Worm (Caenorhabditis elegans) whole organism, L1 larva: Measurements from ENCODE around the gene srx-116.
A peak's percentile ranks its signal among the peaks of the same experiment; 100 is the strongest.

Experiments
- C34B4.2 ChIP-seq: sonication (generic microtip); optimal IDR thresholded peaks from 2 replicates; lab custom pipeline; 2017; ENCODE audit warnings: mild to moderate bottlenecking, missing genetic modification characterization, missing compliant biosample characterization
- F16B12.6 ChIP-seq: fragments of 150-350 bp; optimal IDR thresholded peaks from 2 replicates; lab custom pipeline; 2014; ENCODE audit warnings: missing biosample characterization, missing genetic modification characterization
- alr-1 ChIP-seq: fragments of 200-800 bp; sonication (Bioruptor generic); optimal IDR thresholded peaks from 2 replicates; lab custom pipeline; 2018; ENCODE audit warnings: borderline replicate concordance, mild to moderate bottlenecking, missing genetic modification characterization, missing compliant biosample characterization
- ama-1 ChIP-seq: fragments of 150-350 bp; optimal IDR thresholded peaks from 2 replicates; lab custom pipeline; 2014
- blmp-1 ChIP-seq: fragments of 150-350 bp; optimal IDR thresholded peaks from 2 replicates; lab custom pipeline; 2014; ENCODE audit warnings: missing biosample characterization, missing genetic modification characterization
- ceh-82 ChIP-seq, 3 experiments: fragments of 150-350 bp in 1 of 3; sonication (generic microtip) in 2 of 3; optimal IDR thresholded peaks; 2 replicates each; lab custom pipeline; 2014 to 2017; ENCODE audit warnings: missing biosample characterization in 3 of 3, missing genetic modification characterization in 3 of 3
- ceh-88 ChIP-seq: fragments of 200-800 bp; sonication (Bioruptor generic); IDR thresholded peaks from 2 replicates; pipeline ENCODE4 v1.3.6; 2022; ENCODE audit warnings: missing genetic modification characterization, missing compliant biosample characterization
- dpl-1 ChIP-seq, 3 experiments: fragments of 150-350 bp in 2 of 3; sonication (generic microtip) in 1 of 3; optimal IDR thresholded peaks; 2 replicates each; lab custom pipeline; 2014 to 2017; ENCODE audit warnings: missing biosample characterization in 3 of 3, missing genetic modification characterization in 3 of 3, missing genetic modification reagents in 3 of 3
- dsc-1 ChIP-seq: sonication (generic microtip); optimal IDR thresholded peaks from 2 replicates; lab custom pipeline; 2016; ENCODE audit warnings: mild to moderate bottlenecking, missing genetic modification characterization, missing compliant biosample characterization
- efl-1 ChIP-seq, 4 experiments: fragments of 150-350 bp; optimal IDR thresholded peaks in 3 of 4; peaks in 1 of 4; 1 replicate in 1 of 4; 2 replicates in 3 of 4; lab custom pipeline; 2014; ENCODE audit warnings: missing biosample characterization in 2 of 4, missing genetic modification characterization in 2 of 4, missing genetic modification reagents in 2 of 4
- egl-27 ChIP-seq, 2 experiments: fragments of 150-350 bp in 1 of 2; sonication (generic microtip); optimal IDR thresholded peaks; 3 replicates each; lab custom pipeline; 2017 to 2018; ENCODE audit warnings: missing biosample characterization in 2 of 2, missing genetic modification characterization in 2 of 2, missing genetic modification reagents in 2 of 2
- elt-3 ChIP-seq, 6 experiments: fragments of 150-350 bp in 1 of 6; sonication (generic microtip); optimal IDR thresholded peaks; 2 replicates each; lab custom pipeline; 2017 to 2018; ENCODE audit warnings: missing biosample characterization in 6 of 6, missing genetic modification characterization in 6 of 6, inconsistent platforms in 1 of 6
- ets-5 ChIP-seq: fragments of 200-800 bp; sonication (Bioruptor generic); IDR thresholded peaks from 2 replicates; pipeline ENCODE4 v1.3.6; 2022; ENCODE audit warnings: missing genetic modification characterization, missing compliant biosample characterization
- fkh-10 ChIP-seq: sonication (generic microtip); optimal IDR thresholded peaks from 2 replicates; lab custom pipeline; 2017; ENCODE audit warnings: missing biosample characterization, missing genetic modification reagents, missing genetic modification characterization
- fos-1 ChIP-seq: fragments of 150-350 bp; optimal IDR thresholded peaks from 2 replicates; lab custom pipeline; 2014; ENCODE audit warnings: missing biosample characterization, missing genetic modification characterization
- grh-1 ChIP-seq: fragments of 200-800 bp; sonication (Bioruptor generic); IDR thresholded peaks from 2 replicates; pipeline ENCODE4 v1.3.6; 2022; ENCODE audit warnings: missing genetic modification reagents, missing genetic modification characterization, missing compliant biosample characterization
- hlh-4 ChIP-seq: sonication (generic microtip); optimal IDR thresholded peaks from 2 replicates; lab custom pipeline; 2016; ENCODE audit warnings: mild to moderate bottlenecking, missing genetic modification characterization, missing compliant biosample characterization
- hpl-2 ChIP-seq: fragments of 150-350 bp; optimal IDR thresholded peaks from 2 replicates; lab custom pipeline; 2014; ENCODE audit warnings: missing biosample characterization, missing genetic modification reagents, missing genetic modification characterization
- irx-1 ChIP-seq: sonication (generic microtip); optimal IDR thresholded peaks from 2 replicates; lab custom pipeline; 2016; ENCODE audit warnings: missing genetic modification characterization, missing compliant biosample characterization
- jun-1 ChIP-seq: fragments of 150-350 bp; optimal IDR thresholded peaks from 2 replicates; lab custom pipeline; 2014; ENCODE audit warnings: missing biosample characterization, missing genetic modification reagents, missing genetic modification characterization
- lin-13 ChIP-seq: fragments of 150-350 bp; optimal IDR thresholded peaks from 2 replicates; lab custom pipeline; 2014; ENCODE audit warnings: missing biosample characterization, missing genetic modification reagents, missing genetic modification characterization
- lin-14 ChIP-seq: fragments of 200-800 bp; sonication (Bioruptor generic); optimal IDR thresholded peaks from 2 replicates; lab custom pipeline; 2018; ENCODE audit warnings: mild to moderate bottlenecking, missing genetic modification characterization, moderate library complexity, missing compliant biosample characterization
- lin-35 ChIP-seq, 2 experiments: fragments of 150-350 bp; optimal IDR thresholded peaks; 2 replicates each; lab custom pipeline; 2014; ENCODE audit warnings: missing biosample characterization in 2 of 2, missing genetic modification characterization in 2 of 2, missing genetic modification reagents in 2 of 2
- lin-39 ChIP-seq: fragments of 150-350 bp; optimal IDR thresholded peaks from 2 replicates; lab custom pipeline; 2014; ENCODE audit warnings: missing biosample characterization, missing genetic modification reagents, missing genetic modification characterization
- lir-3 ChIP-seq: sonication (generic microtip); optimal IDR thresholded peaks from 2 replicates; lab custom pipeline; 2016; ENCODE audit warnings: mild to moderate bottlenecking, missing genetic modification characterization, moderate library complexity, missing compliant biosample characterization; ENCODE audit not compliant: poor library complexity
- lsy-2 ChIP-seq, 2 experiments: fragments of 150-350 bp; optimal IDR thresholded peaks; 2 replicates each; lab custom pipeline; 2014; ENCODE audit warnings: missing biosample characterization in 2 of 2, missing genetic modification characterization in 2 of 2
- mdl-1 ChIP-seq, 2 experiments: fragments of 150-350 bp; optimal IDR thresholded peaks; 2 replicates each; lab custom pipeline; 2014 to 2017; ENCODE audit warnings: missing biosample characterization in 2 of 2, missing genetic modification characterization in 2 of 2, inconsistent platforms in 1 of 2
- mef-2 ChIP-seq: fragments of 150-350 bp; optimal IDR thresholded peaks from 2 replicates; lab custom pipeline; 2014; ENCODE audit warnings: missing biosample characterization, missing genetic modification characterization
- mep-1 ChIP-seq: fragments of 150-350 bp; optimal IDR thresholded peaks from 2 replicates; lab custom pipeline; 2014; ENCODE audit warnings: missing biosample characterization, missing genetic modification characterization
- nhr-19 ChIP-seq: fragments of 200-800 bp; sonication (Bioruptor generic); conservative IDR thresholded peaks from 2 replicates; pipeline ENCODE4 v1.3.6; 2022; ENCODE audit warnings: missing genetic modification characterization, missing compliant biosample characterization
- nhr-20 ChIP-seq: sonication (generic microtip); optimal IDR thresholded peaks from 2 replicates; lab custom pipeline; 2016; ENCODE audit warnings: mild to moderate bottlenecking, missing genetic modification characterization, missing compliant biosample characterization
- nhr-47 ChIP-seq: sonication (generic microtip); optimal IDR thresholded peaks from 2 replicates; lab custom pipeline; 2016; ENCODE audit warnings: mild to moderate bottlenecking, missing genetic modification characterization, moderate library complexity, missing compliant biosample characterization
- nhr-77 ChIP-seq: fragments of 150-350 bp; optimal IDR thresholded peaks from 2 replicates; lab custom pipeline; 2014; ENCODE audit warnings: missing biosample characterization, missing genetic modification characterization
- nhr-84 ChIP-seq: sonication (generic microtip); optimal IDR thresholded peaks from 2 replicates; lab custom pipeline; 2017; ENCODE audit warnings: missing biosample characterization, missing genetic modification characterization
- nhr-85 ChIP-seq: sonication (generic microtip); peaks from one replicate; lab custom pipeline; 2016; ENCODE audit warnings: missing genetic modification characterization, inconsistent platforms, missing compliant biosample characterization
- nhr-90 ChIP-seq: sonication (generic microtip); optimal IDR thresholded peaks from 2 replicates; lab custom pipeline; 2016; ENCODE audit warnings: mild to moderate bottlenecking, missing genetic modification characterization, missing compliant biosample characterization; ENCODE audit not compliant: poor library complexity
- pag-3 ChIP-seq: sonication (generic microtip); optimal IDR thresholded peaks from 2 replicates; lab custom pipeline; 2017; ENCODE audit warnings: missing genetic modification characterization, mild to moderate bottlenecking, missing compliant biosample characterization, antibody characterized with exemption, borderline replicate concordance; ENCODE audit not compliant: insufficient read depth
- rnt-1 ChIP-seq: sonication (generic microtip); optimal IDR thresholded peaks from 2 replicates; lab custom pipeline; 2016; ENCODE audit warnings: mild to moderate bottlenecking, missing genetic modification characterization, moderate library complexity, missing compliant biosample characterization
- skn-1 ChIP-seq: fragments of 150-350 bp; optimal IDR thresholded peaks from 2 replicates; lab custom pipeline; 2014; ENCODE audit warnings: missing biosample characterization, missing genetic modification characterization
- snu-23 ChIP-seq: sonication (generic microtip); optimal IDR thresholded peaks from 2 replicates; lab custom pipeline; 2016; ENCODE audit warnings: missing genetic modification characterization, missing compliant biosample characterization
- sox-4 ChIP-seq: sonication (generic microtip); optimal IDR thresholded peaks from 2 replicates; lab custom pipeline; 2016; ENCODE audit warnings: missing genetic modification characterization, missing compliant biosample characterization
- sptf-1 ChIP-seq: fragments of 150-350 bp; optimal IDR thresholded peaks from 2 replicates; lab custom pipeline; 2014; ENCODE audit warnings: missing biosample characterization, missing genetic modification characterization
- swsn-7 ChIP-seq: sonication (generic microtip); optimal IDR thresholded peaks from 2 replicates; lab custom pipeline; 2016; ENCODE audit warnings: missing genetic modification characterization, missing compliant biosample characterization
- tbx-2 ChIP-seq: sonication (generic microtip); optimal IDR thresholded peaks from 2 replicates; lab custom pipeline; 2016; ENCODE audit warnings: missing genetic modification characterization, missing compliant biosample characterization
- unc-30 ChIP-seq: sonication (generic microtip); optimal IDR thresholded peaks from 2 replicates; lab custom pipeline; 2017; ENCODE audit warnings: missing biosample characterization, missing genetic modification characterization
- unc-86 ChIP-seq: sonication (generic microtip); optimal IDR thresholded peaks from 2 replicates; lab custom pipeline; 2016; ENCODE audit warnings: missing genetic modification characterization, missing compliant biosample characterization
- unc-98 ChIP-seq: fragments of 200-800 bp; sonication (Bioruptor generic); IDR thresholded peaks from 2 replicates; pipeline ENCODE4 v1.3.6; 2022; ENCODE audit warnings: missing genetic modification characterization, missing compliant biosample characterization
- vab-15 ChIP-seq: sonication (generic microtip); optimal IDR thresholded peaks from 2 replicates; lab custom pipeline; 2017; ENCODE audit warnings: missing genotype, mild to moderate bottlenecking, missing genetic modification characterization, missing compliant biosample characterization
- xbp-1 ChIP-seq: sonication (generic microtip); optimal IDR thresholded peaks from 2 replicates; lab custom pipeline; 2016; ENCODE audit warnings: missing genetic modification characterization, missing compliant biosample characterization
- zag-1 ChIP-seq: fragments of 150-350 bp; optimal IDR thresholded peaks from 2 replicates; lab custom pipeline; 2014; ENCODE audit warnings: missing biosample characterization, missing genetic modification characterization
- zip-4 ChIP-seq: fragments of 200-800 bp; sonication (Bioruptor generic); optimal IDR thresholded peaks from 2 replicates; lab custom pipeline; 2018; ENCODE audit warnings: mild to moderate bottlenecking, missing genetic modification characterization, moderate library complexity, missing compliant biosample characterization
- ztf-11 ChIP-seq, 2 experiments: sonication (generic microtip); optimal IDR thresholded peaks; 2 replicates each; lab custom pipeline; 2016 to 2017; ENCODE audit warnings: missing genetic modification characterization in 2 of 2, missing biosample characterization in 1 of 2, missing compliant biosample characterization in 1 of 2

The srx-116 gene

DNA sequence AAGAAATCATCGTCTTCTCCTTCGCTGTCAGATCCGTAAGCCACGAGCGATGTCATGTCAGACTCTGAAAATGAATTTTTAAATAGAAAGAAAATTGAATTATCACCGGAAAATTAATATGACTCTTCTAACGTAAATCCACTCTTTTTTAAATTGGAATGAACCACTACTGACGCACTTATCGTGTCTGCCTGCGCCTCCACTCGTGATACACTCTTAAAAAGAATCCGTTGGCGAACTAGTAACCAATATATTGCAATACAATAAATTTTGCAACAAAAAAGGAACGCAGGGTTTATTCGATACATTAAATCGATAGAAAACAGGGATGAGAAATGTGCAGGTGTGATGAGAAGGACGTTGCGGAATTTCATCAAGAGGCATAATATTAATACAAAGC is 11.3 kb upstream of the srx-116 start, which contains the start of gene ccch-3:
ccch-3 (minus strand) TSS at position 262 of the 400 bp plus-strand sequence.
- TF ChIP-seq dpl-1 (GFP tag; optimal IDR thresholded peaks at IDR 0.05; lab: Kevin White, UChicago) (peak; percentile 63 to 83 (median 81)), lin-35 (GFP tag; optimal IDR thresholded peaks at IDR 0.05; lab: Kevin White, UChicago) (peak; percentile 76 to 86), pag-3 (tag; lab: Kevin White, UChicago) (peak; percentile 16), nhr-20 (tag; lab: Kevin White, UChicago) (peak; percentile 92), xbp-1 (peak; percentile 80), nhr-90 (tag; lab: Kevin White, UChicago) (peak; percentile 81), mep-1 (tag; lab: Kevin White, UChicago) (peak; percentile 82), egl-27 (tag; optimal IDR thresholded peaks at IDR 0.05; lab: Kevin White, UChicago) (no peak), ztf-11 (tag; optimal IDR thresholded peaks at IDR 0.05; lab: Kevin White, UChicago) (no peak), ama-1 (no peak), nhr-84 (no peak), sox-4 (peak; percentile 54), sptf-1 (tag; lab: Kevin White, UChicago) (no peak), zag-1 (tag; lab: Kevin White, UChicago) (no peak), skn-1 (tag; lab: Kevin White, UChicago) (peak; percentile 74), unc-98 (GFP tag; lab: Robert Waterston, UW) (no peak), alr-1 (tag; lab: Kevin White, UChicago) (no peak), irx-1 (peak; percentile 43), ceh-88 (GFP tag; lab: Robert Waterston, UW) (no peak), hlh-4 (tag; lab: Kevin White, UChicago) (no peak), unc-86 (peak; percentile 29), nhr-77 (tag; lab: Kevin White, UChicago) (peak; percentile 5), ets-5 (GFP tag; lab: Robert Waterston, UW) (no peak), blmp-1 (tag; lab: Kevin White, UChicago) (peak; percentile 66), lsy-2 (tag; optimal IDR thresholded peaks at IDR 0.05; lab: Kevin White, UChicago) (peak; percentile 79 to 88), unc-30 (tag; lab: Kevin White, UChicago) (no peak), dsc-1 (peak; percentile 69), F16B12.6 (peak; percentile 48), nhr-19 (GFP tag; lab: Robert Waterston, UW) (peak; percentile 77), zip-4 (GFP tag; lab: Kevin White, UChicago) (no peak), mef-2 (tag; lab: Kevin White, UChicago) (no peak), rnt-1 (tag; lab: Kevin White, UChicago) (peak; percentile 79), fkh-10 (peak; percentile 17), hpl-2 (no peak), snu-23 (GFP tag; lab: Kevin White, UChicago) (no peak), ceh-82 (tag; optimal IDR thresholded peaks at IDR 0.05; lab: Kevin White, UChicago) (peak; percentile 27 to 50 (median 44)), tbx-2 (tag; lab: Kevin White, UChicago) (peak; percentile 77), C34B4.2 (tag; lab: Kevin White, UChicago) (no peak), lir-3 (tag; lab: Kevin White, UChicago) (peak; percentile 37), elt-3 (tag; optimal IDR thresholded peaks at IDR 0.05; lab: Kevin White, UChicago) (peak in 3 of 6 experiments; percentile 7 to 71 (median 39)), lin-13 (GFP tag; lab: Kevin White, UChicago) (peak; percentile 72), nhr-47 (tag; lab: Kevin White, UChicago) (peak; percentile 80), lin-39 (tag; lab: Kevin White, UChicago) (no peak), jun-1 (tag; lab: Kevin White, UChicago) (peak; percentile 3), mdl-1 (tag; optimal IDR thresholded peaks at IDR 0.05; lab: Kevin White, UChicago) (peak in 1 of 2 experiments; percentile 59), grh-1 (GFP tag; lab: Robert Waterston, UW) (0 out of 2 replicates have a peak, but pooled peaks have one; percentile 30), vab-15 (tag; lab: Kevin White, UChicago) (peak; percentile 45), lin-14 (GFP tag; lab: Kevin White, UChicago) (peak; percentile 90), efl-1 (optimal IDR thresholded peaks at IDR 0.05; lab: Kevin White, UChicago) (peak; percentile 72 to 80), efl-1 (GFP tag; optimal IDR thresholded peaks at IDR 0.05 in 1 of 2; lab: Kevin White, UChicago) (peak; percentile 78 to 97), fos-1 (tag; lab: Kevin White, UChicago) (peak; percentile 6), swsn-7 (tag; lab: Kevin White, UChicago) (peak; percentile 78), nhr-85 (tag; lab: Kevin White, UChicago) (peak; percentile 86)
